ENCODE assay signal across 5 fruit fly cellular contexts in genomic region chr3L:18869035-18869826, dm6.
A peak's percentile ranks its signal among the peaks of the same experiment; 100 is the strongest.
TF ChIP-seq lines count a peak whose summit lies in the region.

Grx1 (plus strand) TSS chr3L:18869230.

- TF ChIP-seq CTCF in whole organism, embryonic (GFP tag; optimal IDR thresholded peaks at IDR 0.05; lab: Kevin White, UChicago): no peak

TF ChIP-seq in whole organism, adult, 20 proteins besides CTCF, POLR2A, EP300 and RAD21 (continues in another document):
- peak; percentile 19 for TF ChIP-seq pad (GFP tag; optimal IDR thresholded peaks at IDR 0.05; lab: Kevin White, UChicago)
- peak; percentile 30 for TF ChIP-seq Clk (GFP tag; optimal IDR thresholded peaks at IDR 0.05; lab: Kevin White, UChicago)
- TF ChIP-seq CG7045 (GFP tag; optimal IDR thresholded peaks at IDR 0.05; lab: Kevin White, UChicago): peak; percentile 72
- TF ChIP-seq cnc (optimal IDR thresholded peaks at IDR 0.05; lab: Kevin White, UChicago): no peak
- TF ChIP-seq Hr96 (GFP tag; optimal IDR thresholded peaks at IDR 0.05; lab: Kevin White, UChicago): peak; percentile 60
- peak; percentile 67 for TF ChIP-seq bab1 (GFP tag; optimal IDR thresholded peaks at IDR 0.05; lab: Kevin White, UChicago)
- no peak for TF ChIP-seq kay (GFP tag; lab: Kevin White, UChicago; ENCODE audit: borderline replicate concordance)
- TF ChIP-seq CG11617 (GFP tag; optimal IDR thresholded peaks at IDR 0.05; lab: Kevin White, UChicago): peak; percentile 83
- peak; percentile 84 for TF ChIP-seq CG14711 (tag; optimal IDR thresholded peaks at IDR 0.05; lab: Kevin White, UChicago)
- peak; percentile 80 for TF ChIP-seq CG5204 (GFP tag; optimal IDR thresholded peaks at IDR 0.05; lab: Kevin White, UChicago)
- peak; percentile 63 for TF ChIP-seq Mnt (GFP tag; optimal IDR thresholded peaks at IDR 0.05; lab: Kevin White, UChicago)
- peak; percentile 63 for TF ChIP-seq cic (GFP tag; optimal IDR thresholded peaks at IDR 0.05; lab: Kevin White, UChicago)
- TF ChIP-seq toe (GFP tag; optimal IDR thresholded peaks at IDR 0.05; lab: Kevin White, UChicago): peak; percentile 75
- TF ChIP-seq CG1620 (GFP tag; optimal IDR thresholded peaks at IDR 0.05; lab: Kevin White, UChicago): peak; percentile 46
- peak; percentile 31 for TF ChIP-seq CG12768 (GFP tag; optimal IDR thresholded peaks at IDR 0.05; lab: Kevin White, UChicago)
- TF ChIP-seq CG7101 (tag; optimal IDR thresholded peaks at IDR 0.05; lab: Kevin White, UChicago): peak; percentile 77
- TF ChIP-seq tj (GFP tag; optimal IDR thresholded peaks at IDR 0.05; lab: Kevin White, UChicago): peak; percentile 56
- TF ChIP-seq Crg-1 (GFP tag; optimal IDR thresholded peaks at IDR 0.05; lab: Kevin White, UChicago): peak; percentile 53

TF ChIP-seq in whole organism, embryonic, 481 proteins besides CTCF, POLR2A, EP300 and RAD21 (continues in another document):
- TF ChIP-seq CG13424 (tag; optimal IDR thresholded peaks at IDR 0.05; lab: Kevin White, UChicago) (peak; percentile 68), fru (optimal IDR thresholded peaks at IDR 0.05; lab: Kevin White, UChicago) (no peak), eve (GFP tag; optimal IDR thresholded peaks at IDR 0.05; lab: Kevin White, UChicago) (no peak), sim (GFP tag; IDR thresholded peaks at IDR 0.05; lab: Robert Waterston, UW) (no peak), CG6689 (GFP tag; IDR thresholded peaks at IDR 0.05; lab: Robert Waterston, UW) (peak; percentile 61), D19A (tag; optimal IDR thresholded peaks at IDR 0.05; lab: Kevin White, UChicago) (peak; percentile 71), psq (GFP tag; optimal IDR thresholded peaks at IDR 0.05; lab: Kevin White, UChicago) (no peak), Elba2 (GFP tag; optimal IDR thresholded peaks at IDR 0.05; lab: Kevin White, UChicago) (no peak), CG17186 (GFP tag; optimal IDR thresholded peaks at IDR 0.05; lab: Kevin White, UChicago) (peak; percentile 9), cg (GFP tag; optimal IDR thresholded peaks at IDR 0.05; lab: Kevin White, UChicago) (no peak), CG11093 (GFP tag; IDR thresholded peaks at IDR 0.05; lab: Robert Waterston, UW) (no peak), az2 (GFP tag; optimal IDR thresholded peaks at IDR 0.05; lab: Kevin White, UChicago) (peak; percentile 69), CG33557 (GFP tag; optimal IDR thresholded peaks at IDR 0.05; lab: Kevin White, UChicago) (peak; percentile 17), Jarid2 (GFP tag; optimal IDR thresholded peaks at IDR 0.05; lab: Kevin White, UChicago) (no peak), CG2678 (tag; optimal IDR thresholded peaks at IDR 0.05; lab: Kevin White, UChicago) (peak; percentile 63), CG3726 (GFP tag; IDR thresholded peaks at IDR 0.05; lab: Robert Waterston, UW) (no peak), Lpt (GFP tag; optimal IDR thresholded peaks at IDR 0.05; lab: Kevin White, UChicago) (no peak), corto (GFP tag; optimal IDR thresholded peaks at IDR 0.05; lab: Kevin White, UChicago) (peak; percentile 36), CG3995 (GFP tag; optimal IDR thresholded peaks at IDR 0.05; lab: Kevin White, UChicago) (peak; percentile 33)

TF ChIP-seq in whole organism, prepupa, 60 proteins besides CTCF, POLR2A, EP300 and RAD21 (continues in another document):
- TF ChIP-seq CG3919 (GFP tag; optimal IDR thresholded peaks at IDR 0.05; lab: Kevin White, UChicago) (peak; percentile 69), CG8632 (GFP tag; optimal IDR thresholded peaks at IDR 0.05; lab: Kevin White, UChicago) (peak; percentile 47), cyc (GFP tag; optimal IDR thresholded peaks at IDR 0.05; lab: Kevin White, UChicago) (peak; percentile 48), vri (GFP tag; optimal IDR thresholded peaks at IDR 0.05; lab: Kevin White, UChicago) (peak; percentile 61), CG31627 (GFP tag; optimal IDR thresholded peaks at IDR 0.05; lab: Kevin White, UChicago) (peak; percentile 36), Smox (GFP tag; optimal IDR thresholded peaks at IDR 0.05; lab: Kevin White, UChicago) (peak; percentile 74), fkh (GFP tag; optimal IDR thresholded peaks at IDR 0.05; lab: Kevin White, UChicago) (peak; percentile 84), CG16779 (tag; optimal IDR thresholded peaks at IDR 0.05; lab: Kevin White, UChicago) (no peak), CG6808 (GFP tag; optimal IDR thresholded peaks at IDR 0.05; lab: Kevin White, UChicago) (no peak), acj6 (GFP tag; optimal IDR thresholded peaks at IDR 0.05; lab: Kevin White, UChicago) (peak; percentile 58), CG8319 (GFP tag; optimal IDR thresholded peaks at IDR 0.05; lab: Kevin White, UChicago) (peak; percentile 9), CG11902 (GFP tag; optimal IDR thresholded peaks at IDR 0.05; lab: Kevin White, UChicago) (peak; percentile 26), Hr4 (GFP tag; optimal IDR thresholded peaks at IDR 0.05; lab: Kevin White, UChicago) (peak; percentile 63), CG6276 (GFP tag; optimal IDR thresholded peaks at IDR 0.05; lab: Kevin White, UChicago) (no peak), Sox102F (GFP tag; optimal IDR thresholded peaks at IDR 0.05; lab: Kevin White, UChicago) (peak; percentile 61), topi (GFP tag; optimal IDR thresholded peaks at IDR 0.05; lab: Kevin White, UChicago) (peak; percentile 40), salr (GFP tag; optimal IDR thresholded peaks at IDR 0.05; lab: Kevin White, UChicago) (peak in 1 of 2 experiments; percentile 9), net (GFP tag; optimal IDR thresholded peaks at IDR 0.05; lab: Kevin White, UChicago) (peak; percentile 58), svp (GFP tag; lab: Kevin White, UChicago) (peak; percentile 64), CG6792 (GFP tag; optimal IDR thresholded peaks at IDR 0.05; lab: Kevin White, UChicago) (peak; percentile 53)

TF ChIP-seq in whole organism, pupa, 21 proteins besides CTCF, POLR2A, EP300 and RAD21:
- TF ChIP-seq CG10348 (GFP tag; IDR thresholded peaks at IDR 0.05; lab: Robert Waterston, UW) (no peak), Ets98B (GFP tag; IDR thresholded peaks at IDR 0.05; lab: Robert Waterston, UW) (peak; percentile 22; the same call in 1 of the 2 replicates), Pif1B (GFP tag; optimal IDR thresholded peaks at IDR 0.05; lab: Kevin White, UChicago) (peak; percentile 30), CG8301 (tag; optimal IDR thresholded peaks at IDR 0.05; lab: Kevin White, UChicago) (peak; percentile 51), CG4496 (GFP tag; IDR thresholded peaks at IDR 0.05; lab: Robert Waterston, UW) (peak; percentile 35; the same call in 1 of the 3 replicates), Pif1A (GFP tag; optimal IDR thresholded peaks at IDR 0.05; lab: Kevin White, UChicago) (no peak), Snoo (tag; optimal IDR thresholded peaks at IDR 0.05; lab: Kevin White, UChicago) (peak; percentile 41), CG15710 (tag; optimal IDR thresholded peaks at IDR 0.05; lab: Kevin White, UChicago) (peak; percentile 40), CG17806 (tag; optimal IDR thresholded peaks at IDR 0.05; lab: Kevin White, UChicago) (peak; percentile 38), CG14655 (GFP tag; optimal IDR thresholded peaks at IDR 0.05; lab: Kevin White, UChicago) (no peak), fd96Ca (GFP tag; IDR thresholded peaks at IDR 0.05; lab: Robert Waterston, UW) (no peak), rn (GFP tag; IDR thresholded peaks at IDR 0.05; lab: Robert Waterston, UW) (0 out of 2 replicates have a peak, but pooled peaks have one; percentile 6), CG9948 (tag; optimal IDR thresholded peaks at IDR 0.05; lab: Kevin White, UChicago) (no peak), CG8159 (tag; optimal IDR thresholded peaks at IDR 0.05; lab: Kevin White, UChicago) (peak; percentile 61), EcR (GFP tag; optimal IDR thresholded peaks at IDR 0.05; lab: Kevin White, UChicago) (no peak), CG12605 (GFP tag; IDR thresholded peaks at IDR 0.05; lab: Robert Waterston, UW) (no peak), D1 (tag; optimal IDR thresholded peaks at IDR 0.05; lab: Kevin White, UChicago) (no peak), CG32121 (GFP tag; IDR thresholded peaks at IDR 0.05; lab: Robert Waterston, UW) (0 out of 2 replicates have a peak, but pooled peaks have one; percentile 42), gl (tag; optimal IDR thresholded peaks at IDR 0.05; lab: Kevin White, UChicago) (no peak), CG34367 (tag; optimal IDR thresholded peaks at IDR 0.05; lab: Kevin White, UChicago) (no peak), CG13204 (GFP tag; optimal IDR thresholded peaks at IDR 0.05; lab: Kevin White, UChicago) (no peak)

TF ChIP-seq in whole organism, wandering third instar larva, 38 proteins besides CTCF, POLR2A, EP300 and RAD21 (continues in another document):
- TF ChIP-seq dsf (GFP tag; optimal IDR thresholded peaks at IDR 0.05; lab: Kevin White, UChicago; ENCODE audit: borderline replicate concordance) (peak; percentile 39), Hr78 (GFP tag; optimal IDR thresholded peaks at IDR 0.05; lab: Kevin White, UChicago) (no peak), dmrt93B (GFP tag; optimal IDR thresholded peaks at IDR 0.05; lab: Kevin White, UChicago) (no peak), Hnf4 (GFP tag; optimal IDR thresholded peaks at IDR 0.05; lab: Kevin White, UChicago) (peak; percentile 66), h (GFP tag; optimal IDR thresholded peaks at IDR 0.05; lab: Kevin White, UChicago) (peak; percentile 60), Dif (GFP tag; optimal IDR thresholded peaks at IDR 0.05; lab: Kevin White, UChicago; ENCODE audit: partially characterized antibody) (no peak), psq (GFP tag; optimal IDR thresholded peaks at IDR 0.05; lab: Kevin White, UChicago) (peak; percentile 27), Hr83 (GFP tag; optimal IDR thresholded peaks at IDR 0.05; lab: Kevin White, UChicago; ENCODE audit: poor library complexity, severe bottlenecking) (no peak), foxo (GFP tag; optimal IDR thresholded peaks at IDR 0.05; lab: Kevin White, UChicago) (peak in 1 of 2 experiments; percentile 75), ey (GFP tag; optimal IDR thresholded peaks at IDR 0.05; lab: Kevin White, UChicago) (peak; percentile 46), jim (GFP tag; optimal IDR thresholded peaks at IDR 0.05; lab: Kevin White, UChicago) (no peak), lola (GFP tag; optimal IDR thresholded peaks at IDR 0.05; lab: Kevin White, UChicago) (no peak), Myc (optimal IDR thresholded peaks at IDR 0.05; lab: Kevin White, UChicago) (no peak), Sp1 (GFP tag; optimal IDR thresholded peaks at IDR 0.05; lab: Kevin White, UChicago) (peak; percentile 43), CG32264 (GFP tag; optimal IDR thresholded peaks at IDR 0.05; lab: Kevin White, UChicago) (peak; percentile 35), Abd-B (GFP tag; optimal IDR thresholded peaks at IDR 0.05; lab: Kevin White, UChicago) (no peak), Vsx2 (GFP tag; optimal IDR thresholded peaks at IDR 0.05; lab: Kevin White, UChicago; ENCODE audit: partially characterized antibody) (no peak), Mio (GFP tag; optimal IDR thresholded peaks at IDR 0.05; lab: Kevin White, UChicago) (no peak), Dfd (GFP tag; optimal IDR thresholded peaks at IDR 0.05; lab: Kevin White, UChicago) (no peak), fru (GFP tag; optimal IDR thresholded peaks at IDR 0.05; lab: Kevin White, UChicago) (peak; percentile 49), N (GFP tag; optimal IDR thresholded peaks at IDR 0.05; lab: Kevin White, UChicago) (no peak), br (GFP tag; optimal IDR thresholded peaks at IDR 0.05; lab: Kevin White, UChicago) (peak; percentile 25), dl (GFP tag; optimal IDR thresholded peaks at IDR 0.05; lab: Kevin White, UChicago; ENCODE audit: insufficient read depth in 1 of 2, partially characterized antibody in 2 of 2) (no peak)
